Worm (Caenorhabditis elegans) whole organism, L4 larva: ENCODE measurements around the gene cope-1.

Experiments
- F44E2.7 ChIP-seq: fragments of 200-800 bp; sonication (Bioruptor generic); IDR thresholded peaks from 2 replicates; pipeline ENCODE4 v2.1.2; 2022; ENCODE audit warnings: missing genetic modification characterization, missing compliant biosample characterization
- F49E8.2 ChIP-seq: sonication (generic microtip); optimal IDR thresholded peaks from 2 replicates; lab custom pipeline; 2016; ENCODE audit warnings: missing compliant biosample characterization, mild to moderate bottlenecking, missing genetic modification characterization, borderline replicate concordance
- ZK337.2 ChIP-seq: fragments of 200-800 bp; sonication (Bioruptor generic); IDR thresholded peaks from 2 replicates; pipeline ENCODE4 v1.3.6; 2022; ENCODE audit warnings: missing genetic modification reagents, missing genetic modification characterization, missing compliant biosample characterization
- ZK546.5 ChIP-seq, 2 experiments: sonication (generic microtip); optimal IDR thresholded peaks; 2 replicates each; lab custom pipeline; 2017; ENCODE audit warnings: missing biosample characterization in 2 of 2, missing genetic modification characterization in 2 of 2
- aha-1 ChIP-seq: fragments of 150-350 bp; peaks from one replicate; lab custom pipeline; 2014; ENCODE audit warnings: missing biosample characterization, missing genetic modification characterization
- aly-2 ChIP-seq: sonication (generic microtip); optimal IDR thresholded peaks from 2 replicates; lab custom pipeline; 2018; ENCODE audit warnings: missing biosample characterization, missing genetic modification characterization
- arid-1 ChIP-seq: fragments of 200-800 bp; sonication (Bioruptor generic); conservative IDR thresholded peaks from 2 replicates; pipeline ENCODE4 v1.3.6; 2022; ENCODE audit warnings: missing genetic modification reagents, missing genetic modification characterization, missing compliant biosample characterization
- attf-4 ChIP-seq: sonication (generic microtip); optimal IDR thresholded peaks from 3 replicates; lab custom pipeline; 2017; ENCODE audit warnings: missing biosample characterization, missing genetic modification characterization
- ceh-20 ChIP-seq: fragments of 200-800 bp; sonication (Bioruptor generic); IDR thresholded peaks from 2 replicates; pipeline ENCODE4 v1.3.6; 2022; ENCODE audit warnings: missing genetic modification reagents, missing genetic modification characterization, missing compliant biosample characterization
- ceh-28 ChIP-seq: fragments of 150-350 bp; optimal IDR thresholded peaks from 2 replicates; lab custom pipeline; 2014; ENCODE audit warnings: missing biosample characterization, missing genetic modification reagents, missing genetic modification characterization
- ceh-62 ChIP-seq: sonication (generic microtip); optimal IDR thresholded peaks from 2 replicates; lab custom pipeline; 2017; ENCODE audit warnings: missing biosample characterization, missing genetic modification characterization
- ceh-82 ChIP-seq: sonication (generic microtip); optimal IDR thresholded peaks from 2 replicates; lab custom pipeline; 2017; ENCODE audit warnings: missing biosample characterization, missing genetic modification characterization
- ces-1 ChIP-seq: fragments of 150-350 bp; sonication (generic microtip); optimal IDR thresholded peaks from 4 replicates; lab custom pipeline; 2014; ENCODE audit warnings: missing biosample characterization, missing genetic modification reagents, missing genetic modification characterization
- cey-2 ChIP-seq: sonication (generic microtip); optimal IDR thresholded peaks from 3 replicates; lab custom pipeline; 2017; ENCODE audit warnings: missing genetic modification characterization, mild to moderate bottlenecking, missing compliant biosample characterization, antibody characterized with exemption, borderline replicate concordance; ENCODE audit not compliant: insufficient read depth
- daf-12 ChIP-seq: fragments of 150-350 bp; optimal IDR thresholded peaks from 2 replicates; lab custom pipeline; 2014; ENCODE audit warnings: missing biosample characterization, missing genetic modification reagents, missing genetic modification characterization
- daf-16 ChIP-seq, 3 experiments: sonication (generic microtip); optimal IDR thresholded peaks; 2 replicates each; lab custom pipeline; 2016 to 2017; ENCODE audit warnings: missing genetic modification characterization in 3 of 3, missing genetic modification reagents in 3 of 3, mild to moderate bottlenecking in 2 of 3, missing compliant biosample characterization in 2 of 3, missing biosample characterization in 1 of 3, moderate library complexity in 1 of 3
- daf-8 ChIP-seq: fragments of 200-800 bp; sonication (Bioruptor generic); IDR thresholded peaks from 2 replicates; pipeline ENCODE4 v1.3.6; 2022; ENCODE audit warnings: missing genetic modification characterization, missing compliant biosample characterization
- dmd-6 ChIP-seq: fragments of 200-800 bp; sonication (Bioruptor generic); IDR thresholded peaks from 2 replicates; pipeline ENCODE4 v1.3.6; 2022; ENCODE audit warnings: missing genetic modification reagents, missing genetic modification characterization, missing compliant biosample characterization
- dmd-8 ChIP-seq: fragments of 200-800 bp; sonication (Bioruptor generic); IDR thresholded peaks from 2 replicates; pipeline ENCODE4 v1.3.6; 2022; ENCODE audit warnings: missing genetic modification characterization, missing compliant biosample characterization
- dmd-9 ChIP-seq: fragments of 200-800 bp; sonication (Bioruptor generic); IDR thresholded peaks from 2 replicates; pipeline ENCODE4 v1.3.6; 2022; ENCODE audit warnings: missing genetic modification reagents, missing genetic modification characterization, missing compliant biosample characterization
- duxl-1 ChIP-seq: sonication (generic microtip); optimal IDR thresholded peaks from 2 replicates; lab custom pipeline; 2016; ENCODE audit warnings: mild to moderate bottlenecking, missing genetic modification characterization, moderate library complexity, missing compliant biosample characterization; ENCODE audit not compliant: poor library complexity
- egl-43 ChIP-seq: fragments of 200-800 bp; sonication (Bioruptor generic); IDR thresholded peaks from 2 replicates; pipeline ENCODE4 v1.3.6; 2022; ENCODE audit warnings: missing genetic modification reagents, missing genetic modification characterization, missing compliant biosample characterization
- fkh-10 ChIP-seq: fragments of 150-350 bp; optimal IDR thresholded peaks from 2 replicates; lab custom pipeline; 2014; ENCODE audit warnings: missing biosample characterization, missing genetic modification reagents, missing genetic modification characterization
- hlh-11 ChIP-seq: fragments of 200-800 bp; sonication (Bioruptor generic); optimal IDR thresholded peaks from 2 replicates; lab custom pipeline; 2018; ENCODE audit warnings: mild to moderate bottlenecking, missing genetic modification characterization, missing compliant biosample characterization
- hlh-30 ChIP-seq: sonication (generic microtip); optimal IDR thresholded peaks from 2 replicates; lab custom pipeline; 2017; ENCODE audit warnings: antibody characterized with exemption, mild to moderate bottlenecking, missing genetic modification characterization, missing compliant biosample characterization; ENCODE audit not compliant: insufficient read depth
- jun-1 ChIP-seq: fragments of 150-350 bp; optimal IDR thresholded peaks from 2 replicates; lab custom pipeline; 2014; ENCODE audit warnings: missing biosample characterization, missing genetic modification reagents, missing genetic modification characterization
- lin-13 ChIP-seq: fragments of 150-350 bp; optimal IDR thresholded peaks from 2 replicates; lab custom pipeline; 2014; ENCODE audit warnings: missing biosample characterization, missing genetic modification reagents, missing genetic modification characterization
- lin-15B ChIP-seq: fragments of 150-350 bp; sonication (generic microtip); optimal IDR thresholded peaks from 3 replicates; lab custom pipeline; 2014; ENCODE audit warnings: missing biosample characterization, missing genetic modification characterization
- lin-29 ChIP-seq: fragments of 200-800 bp; sonication (Bioruptor generic); IDR thresholded peaks from 2 replicates; pipeline ENCODE4 v1.3.6; 2022; ENCODE audit warnings: missing genetic modification reagents, missing genetic modification characterization, missing compliant biosample characterization
- lin-38 ChIP-seq: fragments of 200-800 bp; sonication (Bioruptor generic); IDR thresholded peaks from 2 replicates; pipeline ENCODE4 v1.3.6; 2022; ENCODE audit warnings: missing genetic modification reagents, missing genetic modification characterization, missing compliant biosample characterization
- lir-3 ChIP-seq: sonication (generic microtip); optimal IDR thresholded peaks from 2 replicates; lab custom pipeline; 2016; ENCODE audit warnings: mild to moderate bottlenecking, missing genetic modification characterization, missing compliant biosample characterization
- mdt-29 ChIP-seq: fragments of 200-800 bp; sonication (Bioruptor generic); IDR thresholded peaks from 2 replicates; pipeline ENCODE4 v1.3.6; 2022; ENCODE audit warnings: missing genetic modification reagents, missing genetic modification characterization, missing compliant biosample characterization
- mep-1 ChIP-seq: fragments of 150-350 bp; sonication (generic microtip); optimal IDR thresholded peaks from 3 replicates; lab custom pipeline; 2014; ENCODE audit warnings: missing biosample characterization, missing genetic modification characterization
- nhr-102 ChIP-seq: sonication (generic microtip); optimal IDR thresholded peaks from 2 replicates; lab custom pipeline; 2016; ENCODE audit warnings: mild to moderate bottlenecking, missing genetic modification characterization, moderate library complexity, missing compliant biosample characterization
- nhr-11 ChIP-seq: fragments of 150-350 bp; optimal IDR thresholded peaks from 2 replicates; lab custom pipeline; 2014; ENCODE audit warnings: missing biosample characterization, missing genetic modification characterization
- nhr-6 ChIP-seq: fragments of 150-350 bp; optimal IDR thresholded peaks from 2 replicates; lab custom pipeline; 2014; ENCODE audit warnings: missing biosample characterization, missing genetic modification characterization
- nhr-76 ChIP-seq: fragments of 150-350 bp; optimal IDR thresholded peaks from 2 replicates; lab custom pipeline; 2014; ENCODE audit warnings: missing biosample characterization, missing genetic modification characterization
- php-3 ChIP-seq: fragments of 200-800 bp; sonication (Bioruptor generic); IDR thresholded peaks from 2 replicates; pipeline ENCODE4 v1.3.6; 2022; ENCODE audit warnings: missing genetic modification reagents, missing genetic modification characterization, missing compliant biosample characterization
- pqm-1 ChIP-seq: sonication (generic microtip); optimal IDR thresholded peaks from 2 replicates; lab custom pipeline; 2017; ENCODE audit warnings: missing biosample characterization, missing genetic modification characterization
- sdz-12 ChIP-seq: fragments of 200-800 bp; sonication (Bioruptor generic); optimal IDR thresholded peaks from 2 replicates; lab custom pipeline; 2018; ENCODE audit warnings: mild to moderate bottlenecking, missing genetic modification characterization, missing compliant biosample characterization
- skn-1 ChIP-seq: fragments of 150-350 bp; optimal IDR thresholded peaks from 2 replicates; lab custom pipeline; 2014; ENCODE audit warnings: missing biosample characterization, missing genetic modification characterization
- snpc-1.2 ChIP-seq: fragments of 200-800 bp; sonication (Bioruptor generic); IDR thresholded peaks from 2 replicates; pipeline ENCODE4 v1.3.6; 2022; ENCODE audit warnings: missing genetic modification reagents, missing genetic modification characterization, missing compliant biosample characterization
- snpc-4 ChIP-seq: fragments of 150-350 bp; optimal IDR thresholded peaks from 2 replicates; lab custom pipeline; 2014; ENCODE audit warnings: missing biosample characterization, missing genetic modification characterization
- vab-7 ChIP-seq: fragments of 200-800 bp; sonication (Bioruptor generic); IDR thresholded peaks from 2 replicates; pipeline ENCODE4 v1.3.6; 2022; ENCODE audit warnings: missing genetic modification reagents, missing genetic modification characterization, missing compliant biosample characterization
- zfp-3 ChIP-seq: fragments of 200-800 bp; sonication (Bioruptor generic); conservative IDR thresholded peaks from 2 replicates; pipeline ENCODE4 v1.3.6; 2022; ENCODE audit warnings: missing genetic modification reagents, missing genetic modification characterization, missing compliant biosample characterization
- zip-11 ChIP-seq: fragments of 200-800 bp; sonication (Bioruptor generic); IDR thresholded peaks from 2 replicates; pipeline ENCODE4 v1.3.6; 2022; ENCODE audit warnings: missing genetic modification characterization, missing compliant biosample characterization

The cope-1 gene

DNA sequence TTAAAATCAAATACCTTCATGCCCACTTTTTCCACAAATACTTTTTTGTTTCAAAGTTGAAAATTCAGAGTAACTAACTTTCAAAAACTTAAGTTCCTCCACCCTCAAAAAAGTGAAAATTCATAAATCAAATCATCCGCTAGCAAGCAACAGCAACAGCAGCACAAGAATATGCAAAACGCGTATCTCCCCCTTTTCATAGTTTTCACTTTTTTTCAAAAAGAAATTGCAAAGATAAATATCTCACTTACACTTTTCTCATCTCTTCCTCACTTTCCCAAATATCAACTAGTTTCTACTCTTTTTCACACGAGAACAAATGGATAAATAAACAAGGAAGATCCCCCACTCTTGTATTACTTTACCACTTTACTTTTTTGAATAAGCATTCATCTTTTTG, 44.4 kb upstream of the cope-1 start:
- TF ChIP-seq fkh-10 (GFP tag; lab: Kevin White, UChicago) (no peak), lin-15B (tag; lab: Kevin White, UChicago) (no peak), hlh-11 (tag; lab: Kevin White, UChicago) (no peak), vab-7 (GFP tag; lab: Robert Waterston, UW) (no peak), dmd-8 (GFP tag; lab: Robert Waterston, UW) (no peak), dmd-9 (no peak), zfp-3 (GFP tag; lab: Robert Waterston, UW) (no peak), ces-1 (no peak), daf-12 (no peak), attf-4 (tag; lab: Kevin White, UChicago) (no peak)
- TF ChIP-seq, all 104 proteins: peak for 0

DNA sequence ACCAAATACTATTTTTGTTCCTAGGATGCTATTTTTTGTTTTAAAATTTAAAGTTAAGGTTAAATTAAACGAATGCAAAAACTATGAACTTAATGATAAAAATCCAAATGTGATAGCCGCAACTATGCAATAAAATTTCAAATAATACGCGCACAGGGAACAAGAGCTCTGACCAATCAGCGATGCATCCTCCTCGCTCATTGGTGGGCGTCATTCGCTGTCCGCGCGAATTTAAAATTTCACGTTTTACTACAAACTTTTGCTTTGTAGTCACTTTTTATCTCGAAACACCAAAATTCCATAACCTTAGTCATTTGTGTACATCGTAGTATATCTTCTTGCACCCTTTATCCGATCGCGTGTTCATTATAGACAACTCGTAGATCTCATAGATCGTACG, 42.9 kb upstream of the cope-1 start:
- TF ChIP-seq aha-1 (tag; lab: Kevin White, UChicago) (no peak), zip-11 (no peak), F49E8.2 (tag; lab: Kevin White, UChicago) (no peak), jun-1 (tag; lab: Kevin White, UChicago) (no peak), daf-12 (no peak), ceh-28 (no peak), duxl-1 (tag; lab: Kevin White, UChicago) (no peak), ceh-62 (no peak), ZK546.5 (tag; optimal IDR thresholded peaks at IDR 0.05; lab: Kevin White, UChicago) (no peak), nhr-11 (tag; lab: Kevin White, UChicago) (no peak), attf-4 (tag; lab: Kevin White, UChicago) (no peak), nhr-76 (tag; lab: Kevin White, UChicago) (no peak), sdz-12 (no peak), lir-3 (tag; lab: Kevin White, UChicago) (no peak)

DNA sequence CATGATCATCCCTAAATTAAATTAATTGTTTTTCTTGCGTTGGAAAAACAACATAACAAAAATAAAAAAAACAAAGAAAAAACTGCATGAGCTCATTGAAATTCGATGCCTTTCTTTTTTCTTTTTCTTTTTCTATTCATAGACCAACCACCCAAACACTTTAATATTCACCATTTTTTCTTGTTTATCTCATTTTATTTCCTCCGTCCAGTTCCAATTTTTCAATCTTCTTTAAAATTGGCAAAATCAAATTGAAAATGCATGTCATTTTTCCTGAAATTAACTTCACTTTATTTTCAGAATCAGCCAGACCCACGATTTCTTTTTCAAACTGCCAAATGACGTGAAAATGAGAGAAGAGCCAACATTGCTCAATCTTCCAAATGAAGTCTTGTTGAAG, 40.2 kb upstream of the cope-1 start, which contains the start of gene T03F6.4:
Gene T03F6.4, plus strand, starts transcription at position 301 of the 400 bp plus-strand sequence.
- TF ChIP-seq hlh-30 (tag; lab: Kevin White, UChicago), result no peak
- TF ChIP-seq snpc-4 (tag; lab: Kevin White, UChicago), result no peak
- TF ChIP-seq lin-38 (GFP tag; lab: Robert Waterston, UW), result no peak
- TF ChIP-seq ZK546.5 (tag; optimal IDR thresholded peaks at IDR 0.05; lab: Kevin White, UChicago), result no peak
- TF ChIP-seq ceh-20 (GFP tag; lab: Robert Waterston, UW), result no peak
- no peak for TF ChIP-seq arid-1 (GFP tag; lab: Robert Waterston, UW)
- no peak for TF ChIP-seq daf-16 (GFP tag; optimal IDR thresholded peaks at IDR 0.05; lab: Kevin White, UChicago)
- no peak for TF ChIP-seq daf-16 (tag; optimal IDR thresholded peaks at IDR 0.05; lab: Kevin White, UChicago)
- no peak for TF ChIP-seq snpc-1.2
- no peak for TF ChIP-seq fkh-10 (GFP tag; lab: Kevin White, UChicago)
- no peak for TF ChIP-seq ZK337.2 (GFP tag; lab: Robert Waterston, UW)
- no peak for TF ChIP-seq daf-8 (GFP tag; lab: Robert Waterston, UW)
- TF ChIP-seq cey-2 (tag; lab: Kevin White, UChicago), result no peak
- TF ChIP-seq, all 104 proteins: peak for 0

DNA sequence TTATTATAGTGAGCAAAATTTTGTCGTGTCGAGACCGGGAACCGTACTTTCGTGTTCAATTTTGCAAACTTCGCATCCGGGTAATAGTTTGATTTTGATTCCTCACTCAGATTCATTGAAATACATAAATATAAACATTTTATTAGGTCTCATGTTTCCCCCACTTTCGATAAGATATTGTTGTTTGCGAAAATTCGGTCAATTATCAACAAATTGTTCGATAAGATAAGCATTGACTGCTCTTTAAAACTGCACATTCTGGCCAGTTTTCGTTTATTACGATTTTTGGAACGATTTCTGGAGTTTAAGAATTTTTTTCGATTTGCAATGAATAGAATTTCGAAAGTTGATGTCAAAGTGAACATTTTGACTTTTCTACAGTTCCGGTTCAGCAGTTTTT, 37.4 kb upstream of the cope-1 start:
- TF ChIP-seq php-3 (peak; percentile 66; the same call in 1 of the 2 replicates), snpc-1.2 (no peak), ceh-28 (no peak), egl-43 (GFP tag; lab: Robert Waterston, UW) (no peak), mep-1 (tag; lab: Kevin White, UChicago) (no peak), lin-29 (GFP tag; lab: Robert Waterston, UW) (no peak), pqm-1 (peak; percentile 60), lin-13 (GFP tag; lab: Kevin White, UChicago) (no peak), zfp-3 (GFP tag; lab: Robert Waterston, UW) (no peak), aly-2 (tag; lab: Kevin White, UChicago) (no peak), daf-16 (GFP tag; optimal IDR thresholded peaks at IDR 0.05; lab: Kevin White, UChicago) (no peak), daf-16 (tag; optimal IDR thresholded peaks at IDR 0.05; lab: Kevin White, UChicago) (peak; percentile 89), nhr-76 (tag; lab: Kevin White, UChicago) (no peak), dmd-6 (GFP tag; lab: Robert Waterston, UW) (peak; percentile 23; the same call in 1 of the 2 replicates), skn-1 (tag; lab: Kevin White, UChicago) (no peak), nhr-6 (no peak), ceh-82 (no peak), mdt-29 (no peak), nhr-102 (tag; lab: Kevin White, UChicago) (no peak), lin-38 (GFP tag; lab: Robert Waterston, UW) (no peak), F44E2.7 (no peak), zip-11 (no peak)
